Worm (Caenorhabditis elegans) whole organism, L2 larva: Measurements from ENCODE around the gene nhr-127.

ENCODE experiments used
- alr-1 ChIP-seq: fragments of 150-350 bp; optimal IDR thresholded peaks from 2 replicates; lab custom pipeline; 2014; ENCODE audit warnings: missing biosample characterization, missing genetic modification characterization
- crh-2 ChIP-seq: sonication (generic microtip); optimal IDR thresholded peaks from 2 replicates; lab custom pipeline; 2017; ENCODE audit warnings: missing biosample characterization, missing genetic modification characterization
- elt-1 ChIP-seq: fragments of 150-350 bp; optimal IDR thresholded peaks from 2 replicates; lab custom pipeline; 2014; ENCODE audit warnings: missing biosample characterization, missing genetic modification characterization
- elt-3 ChIP-seq: sonication (generic microtip); optimal IDR thresholded peaks from 2 replicates; lab custom pipeline; 2017; ENCODE audit warnings: missing biosample characterization, missing genetic modification characterization
- fos-1 ChIP-seq: fragments of 150-350 bp; optimal IDR thresholded peaks from 2 replicates; lab custom pipeline; 2014; ENCODE audit warnings: missing biosample characterization, missing genetic modification characterization
- nhr-129 ChIP-seq: fragments of 150-350 bp; optimal IDR thresholded peaks from 2 replicates; lab custom pipeline; 2014; ENCODE audit warnings: missing biosample characterization, missing genetic modification characterization
- sma-9 ChIP-seq, 2 experiments: fragments of 150-350 bp in 1 of 2; sonication (generic microtip) in 1 of 2; optimal IDR thresholded peaks; 2 replicates each; lab custom pipeline; 2014 to 2016; ENCODE audit warnings: missing genetic modification characterization in 2 of 2, mild to moderate bottlenecking in 1 of 2, missing biosample characterization in 1 of 2, missing compliant biosample characterization in 1 of 2, missing genetic modification reagents in 1 of 2, moderate library complexity in 1 of 2
- unc-55 ChIP-seq: fragments of 150-350 bp; sonication (generic microtip); optimal IDR thresholded peaks from 3 replicates; lab custom pipeline; 2014; ENCODE audit warnings: missing biosample characterization, missing genetic modification reagents, missing genetic modification characterization

The nhr-127 gene

ce11 chrV:16308343-16308742, 48.6 kb downstream of the nhr-127 start:
- TF ChIP-seq crh-2 (tag; lab: Kevin White, UChicago) (no peak), alr-1 (tag; lab: Kevin White, UChicago) (no peak), unc-55 (GFP tag; lab: Kevin White, UChicago) (no peak), elt-3 (tag; lab: Kevin White, UChicago) (no peak), elt-1 (tag; lab: Kevin White, UChicago) (no peak)

ce11 chrV:16309523-16309922, 49.7 kb downstream of the nhr-127 start, which contains the start of gene oac-7:
Gene oac-7, plus strand, starts transcription at chrV:16309805.
- TF ChIP-seq sma-9 (GFP tag; optimal IDR thresholded peaks at IDR 0.05; lab: Kevin White, UChicago) (peak; percentile 73), sma-9 (tag; optimal IDR thresholded peaks at IDR 0.05; lab: Kevin White, UChicago) (no peak), nhr-129 (tag; lab: Kevin White, UChicago) (peak; percentile 74), fos-1 (tag; lab: Kevin White, UChicago) (peak; percentile 43), unc-55 (GFP tag; lab: Kevin White, UChicago) (no peak)
